Worm (Caenorhabditis elegans): ENCODE results near the gene rps-9.

The rps-9 gene

ce11 chrII:11110419-11110818, 15.7 kb downstream of the rps-9 start:
- TF ChIP-seq unc-3 (GFP tag; conservative IDR thresholded peaks at IDR 0.05) (no peak), unc-3 (tag; optimal IDR thresholded peaks at IDR 0.05) (no peak), npax-4 (tag; optimal IDR thresholded peaks at IDR 0.05) (no peak), ceh-19 (GFP tag; optimal IDR thresholded peaks at IDR 0.05) (no peak), fkh-6 (tag; optimal IDR thresholded peaks at IDR 0.05) (no peak), zip-5 (tag; optimal IDR thresholded peaks at IDR 0.05) (no peak), ceh-48 (tag; optimal IDR thresholded peaks at IDR 0.05) (no peak), dve-1 (tag; optimal IDR thresholded peaks at IDR 0.05) (no peak), gmeb-2 (tag; optimal IDR thresholded peaks at IDR 0.05) (no peak)

ce11 chrII:11107828-11108227, 18.3 kb downstream of the rps-9 start, which contains the start of gene apc-17:
TSS of gene apc-17 (plus strand) at chrII:11108128.
- TF ChIP-seq lin-11 (tag; optimal IDR thresholded peaks at IDR 0.05) (no peak), pax-1 (tag; optimal IDR thresholded peaks at IDR 0.05) (no peak), mec-3 (tag; optimal IDR thresholded peaks at IDR 0.05; ENCODE audit: borderline replicate concordance) (no peak), zip-5 (tag; optimal IDR thresholded peaks at IDR 0.05) (no peak), ceh-45 (GFP tag; IDR thresholded peaks at IDR 0.05) (no peak), ceh-9 (tag; optimal IDR thresholded peaks at IDR 0.05) (no peak), ceh-22 (tag; optimal IDR thresholded peaks at IDR 0.05) (no peak), F13H6.1 (tag; optimal IDR thresholded peaks at IDR 0.05) (no peak), ets-4 (tag; optimal IDR thresholded peaks at IDR 0.05) (no peak), hlh-13 (GFP tag; optimal IDR thresholded peaks at IDR 0.05) (no peak), ttx-3 (tag; optimal IDR thresholded peaks at IDR 0.05) (no peak), pha-4 (tag; optimal IDR thresholded peaks at IDR 0.05) (no peak), pag-3 (tag; optimal IDR thresholded peaks at IDR 0.05; ENCODE audit: borderline replicate concordance) (no peak), unc-86 (tag; optimal IDR thresholded peaks at IDR 0.05) (no peak), ceh-48 (tag; optimal IDR thresholded peaks at IDR 0.05) (no peak), nhr-232 (tag; optimal IDR thresholded peaks at IDR 0.05) (no peak)

- TF ChIP-seq unc-3 (GFP tag; conservative IDR thresholded peaks at IDR 0.05) (no peak), unc-3 (tag; optimal IDR thresholded peaks at IDR 0.05) (no peak), ceh-31 (tag; optimal IDR thresholded peaks at IDR 0.05) (no peak), sdc-2 (tag; optimal IDR thresholded peaks at IDR 0.05) (no peak), pax-1 (tag; optimal IDR thresholded peaks at IDR 0.05) (no peak), ceh-2 (tag; optimal IDR thresholded peaks at IDR 0.05) (no peak), elt-4 (tag; optimal IDR thresholded peaks at IDR 0.05) (no peak), hlh-15 (tag; optimal IDR thresholded peaks at IDR 0.05) (no peak), ceh-19 (GFP tag; optimal IDR thresholded peaks at IDR 0.05) (no peak), pqm-1 (tag; optimal IDR thresholded peaks at IDR 0.05) (no peak), ceh-22 (tag; optimal IDR thresholded peaks at IDR 0.05) (no peak), zip-5 (tag; optimal IDR thresholded peaks at IDR 0.05) (no peak), C08G9.2 (tag; optimal IDR thresholded peaks at IDR 0.05) (no peak)
These were observed 20.0 kb downstream of the rps-9 start, which contains the start of gene nasp-1 for ce11 chrII:11105981-11106711. TSS of gene nasp-1 (plus strand) at chrII:11106612.

ce11 chrII:11104162-11104561, 22.0 kb downstream of the rps-9 start, which contains the start of gene C09H10.9:
TSS of gene C09H10.9 (plus strand) at chrII:11104462.
- TF ChIP-seq hlh-6 (tag; optimal IDR thresholded peaks at IDR 0.05): no peak
- TF ChIP-seq F13H6.1 (tag; optimal IDR thresholded peaks at IDR 0.05): no peak
- no peak for TF ChIP-seq hlh-30 (tag; optimal IDR thresholded peaks at IDR 0.05; ENCODE audit: insufficient read depth)
- TF ChIP-seq ceh-24 (tag; optimal IDR thresholded peaks at IDR 0.05): no peak
- no peak for TF ChIP-seq mec-3 (tag; optimal IDR thresholded peaks at IDR 0.05; ENCODE audit: borderline replicate concordance)
- no peak for TF ChIP-seq sdc-2 (tag; optimal IDR thresholded peaks at IDR 0.05)
- TF ChIP-seq pqm-1 (tag; optimal IDR thresholded peaks at IDR 0.05): no peak
- no peak for TF ChIP-seq ceh-45 (GFP tag; IDR thresholded peaks at IDR 0.05)
- no peak for TF ChIP-seq unc-42 (tag; optimal IDR thresholded peaks at IDR 0.05)
- TF ChIP-seq ztf-16 (tag; optimal IDR thresholded peaks at IDR 0.05): no peak
- no peak for TF ChIP-seq elt-2 (tag; optimal IDR thresholded peaks at IDR 0.05)
- TF ChIP-seq ets-4 (tag; optimal IDR thresholded peaks at IDR 0.05): no peak
- TF ChIP-seq Y22D7AL.16 (tag; optimal IDR thresholded peaks at IDR 0.05): no peak
- no peak for TF ChIP-seq eyg-1 (tag; optimal IDR thresholded peaks at IDR 0.05)
- TF ChIP-seq syd-9 (tag; optimal IDR thresholded peaks at IDR 0.05): no peak
- TF ChIP-seq nhr-232 (tag; optimal IDR thresholded peaks at IDR 0.05): no peak
- no peak for TF ChIP-seq ttx-3 (tag; optimal IDR thresholded peaks at IDR 0.05)
- TF ChIP-seq unc-3 (GFP tag; conservative IDR thresholded peaks at IDR 0.05): no peak
- no peak for TF ChIP-seq unc-3 (tag; optimal IDR thresholded peaks at IDR 0.05)
- no peak for TF ChIP-seq zip-5 (tag; optimal IDR thresholded peaks at IDR 0.05)
